Fruit fly (Drosophila melanogaster) S2 (cell line): Measurements from ENCODE around the gene CG33687.

Source experiments
- CG8478 ChIP-seq: fragments of >200 bp; optimal IDR thresholded peaks from 2 replicates; lab custom pipeline; 2018
- CTCF ChIP-seq, 2 experiments: fragments of >200 bp; optimal IDR thresholded peaks; 2 replicates each; lab custom pipeline; 2018

DNA sequence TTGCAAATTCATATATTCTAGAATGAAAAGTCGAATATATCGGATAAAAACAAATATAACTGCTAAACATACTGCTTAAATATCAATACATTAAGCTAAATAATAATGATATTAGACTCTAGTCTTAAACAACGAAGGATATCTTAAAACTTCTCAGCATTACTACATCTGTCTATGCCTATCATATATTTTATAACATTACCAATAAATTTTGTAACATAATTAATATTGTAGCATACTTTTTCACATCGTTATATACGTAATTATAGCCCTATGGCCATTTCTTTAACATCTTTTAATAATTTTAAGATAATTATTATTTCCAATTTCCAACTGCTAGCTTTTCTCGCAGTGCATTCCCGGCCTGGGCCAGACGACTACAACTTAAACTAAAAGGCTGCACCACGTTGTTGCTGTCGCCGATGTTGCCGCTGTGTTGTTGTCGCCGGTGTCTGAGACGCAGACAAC, 24.8 kb upstream of the CG33687 start:
- TF ChIP-seq CTCF (optimal IDR thresholded peaks at IDR 0.05; lab: Kevin White, UChicago), result no peak
- TF ChIP-seq CG8478 (lab: Kevin White, UChicago), result no peak
